Fruit fly (Drosophila melanogaster) whole organism, embryonic: ENCODE results near the gene Tomosyn.

Experiments
- ATbp ChIP-seq: fragments of 200-800 bp; sonication (Bioruptor generic); optimal IDR thresholded peaks from 2 replicates; lab custom pipeline; 2017; ENCODE audit warnings: missing biosample characterization, mild to moderate bottlenecking, missing genetic modification characterization, missing genetic modification reagents
- Adf1 ChIP-seq: fragments of 200-800 bp; sonication (Bioruptor generic); IDR thresholded peaks from 2 replicates; pipeline ENCODE4 v1.3.6; 2022; ENCODE audit warnings: missing biosample characterization, missing genetic modification characterization
- Atf3 ChIP-seq: fragments of 200-800 bp; sonication (Bioruptor generic); optimal IDR thresholded peaks from 3 replicates; lab custom pipeline; 2016; ENCODE audit warnings: missing biosample characterization, missing genetic modification characterization
- Awh ChIP-seq: fragments of 200-800 bp; sonication (Bioruptor generic); IDR thresholded peaks from 2 replicates; pipeline ENCODE4, ENCODE4 v1.3.6; 2022; ENCODE audit warnings: missing biosample characterization, missing genetic modification characterization
- Blimp-1 ChIP-seq: fragments of 200-800 bp; sonication (Bioruptor generic); optimal IDR thresholded peaks from 3 replicates; lab custom pipeline; 2018; ENCODE audit warnings: missing biosample characterization, missing genetic modification characterization, mild to moderate bottlenecking, moderate library complexity, missing genetic modification reagents
- CG10543 ChIP-seq: fragments of 200-800 bp; sonication (Bioruptor generic); optimal IDR thresholded peaks from 3 replicates; lab custom pipeline; 2017; ENCODE audit warnings: missing biosample characterization, mild to moderate bottlenecking, missing genetic modification characterization, moderate library complexity
- CG10565 ChIP-seq: fragments of 200-800 bp; sonication (Bioruptor generic); optimal IDR thresholded peaks from 3 replicates; lab custom pipeline; 2016; ENCODE audit warnings: missing biosample characterization, mild to moderate bottlenecking, missing genetic modification characterization
- CG10979 ChIP-seq: fragments of 200-800 bp; sonication (Bioruptor generic); optimal IDR thresholded peaks from 2 replicates; lab custom pipeline; 2018; ENCODE audit warnings: missing biosample characterization, mild to moderate bottlenecking, missing genetic modification characterization, moderate library complexity
- CG11695 ChIP-seq: fragments of 200-800 bp; sonication (Bioruptor generic); IDR thresholded peaks from 3 replicates; pipeline ENCODE4 v1.3.6; 2022; ENCODE audit warnings: missing biosample characterization, missing genetic modification characterization
- CG12236 ChIP-seq: fragments of 200-800 bp; sonication (Bioruptor generic); optimal IDR thresholded peaks from 2 replicates; lab custom pipeline; 2016; ENCODE audit warnings: missing biosample characterization, missing genetic modification characterization
- CG12299 ChIP-seq: fragments of 200-800 bp; sonication (Bioruptor generic); optimal IDR thresholded peaks from 2 replicates; lab custom pipeline; 2018; ENCODE audit warnings: missing biosample characterization, mild to moderate bottlenecking, missing genetic modification characterization
- CG1233 ChIP-seq: fragments of 200-800 bp; sonication (Bioruptor generic); optimal IDR thresholded peaks from 4 replicates; lab custom pipeline; 2018; ENCODE audit warnings: missing biosample characterization, mild to moderate bottlenecking, missing genetic modification characterization
- CG13123 ChIP-seq: fragments of 200-800 bp; sonication (Bioruptor generic); optimal IDR thresholded peaks from 2 replicates; lab custom pipeline; 2016; ENCODE audit warnings: missing biosample characterization, missing genetic modification characterization
- CG2875 ChIP-seq: fragments of 200-800 bp; sonication (Bioruptor generic); optimal IDR thresholded peaks from 2 replicates; lab custom pipeline; 2017; ENCODE audit warnings: missing biosample characterization, mild to moderate bottlenecking, missing genetic modification characterization, missing genetic modification reagents
- CG3281 ChIP-seq: fragments of 200-800 bp; sonication (Bioruptor generic); optimal IDR thresholded peaks from 3 replicates; lab custom pipeline; 2017; ENCODE audit warnings: missing biosample characterization, mild to moderate bottlenecking, missing genetic modification characterization
- CG3726 ChIP-seq: fragments of 200-800 bp; sonication (Bioruptor generic); IDR thresholded peaks from 3 replicates; pipeline ENCODE4, ENCODE4 v1.3.6; 2022; ENCODE audit warnings: missing biosample characterization, missing genetic modification characterization
- CG3847 ChIP-seq: fragments of 200-800 bp; sonication (Bioruptor generic); IDR thresholded peaks from 2 replicates; pipeline ENCODE4 v1.3.6; 2022; ENCODE audit warnings: missing biosample characterization, missing genetic modification characterization
- CG4820 ChIP-seq: fragments of 200-800 bp; sonication (Bioruptor generic); optimal IDR thresholded peaks from 3 replicates; lab custom pipeline; 2016; ENCODE audit warnings: missing biosample characterization, missing genetic modification characterization
- CG5953 ChIP-seq: fragments of 200-800 bp; sonication (Bioruptor generic); IDR thresholded peaks from 2 replicates; pipeline ENCODE4 v1.3.6; 2022; ENCODE audit warnings: missing biosample characterization, missing genetic modification characterization
- CG6683 ChIP-seq: fragments of 200-800 bp; sonication (Bioruptor generic); optimal IDR thresholded peaks from 2 replicates; lab custom pipeline; 2017; ENCODE audit warnings: missing biosample characterization, mild to moderate bottlenecking, missing genetic modification characterization, missing genetic modification reagents
- CG7357 ChIP-seq: fragments of 200-800 bp; sonication (Bioruptor generic); IDR thresholded peaks from 3 replicates; pipeline ENCODE4 v1.3.6; 2022; ENCODE audit warnings: missing biosample characterization, missing genetic modification characterization
- CG7556 ChIP-seq: fragments of 200-800 bp; sonication (Bioruptor generic); optimal IDR thresholded peaks from 2 replicates; lab custom pipeline; 2017; ENCODE audit warnings: missing biosample characterization, mild to moderate bottlenecking, missing genetic modification characterization
- CG7987 ChIP-seq: fragments of 200-800 bp; sonication (Bioruptor generic); optimal IDR thresholded peaks from 2 replicates; lab custom pipeline; 2018; ENCODE audit warnings: missing biosample characterization, mild to moderate bottlenecking, missing genetic modification characterization, moderate library complexity
- CG9215 ChIP-seq: fragments of 200-800 bp; sonication (Bioruptor generic); IDR thresholded peaks from 2 replicates; pipeline ENCODE4 v1.3.6; 2022; ENCODE audit warnings: missing biosample characterization, missing genetic modification characterization
- CG9437 ChIP-seq: fragments of 200-800 bp; sonication (Bioruptor generic); optimal IDR thresholded peaks from 2 replicates; lab custom pipeline; 2018; ENCODE audit warnings: missing biosample characterization, mild to moderate bottlenecking, missing genetic modification characterization
- CG9727 ChIP-seq: fragments of 200-800 bp; sonication (Bioruptor generic); optimal IDR thresholded peaks from 3 replicates; lab custom pipeline; 2017; ENCODE audit warnings: missing biosample characterization, mild to moderate bottlenecking, missing genetic modification characterization
- CG9932 ChIP-seq: fragments of 200-800 bp; sonication (Bioruptor generic); IDR thresholded peaks from 2 replicates; pipeline ENCODE4 v1.3.6; 2022; ENCODE audit warnings: missing biosample characterization, missing genetic modification characterization
- Ets65A ChIP-seq: fragments of 200-800 bp; sonication (Bioruptor generic); peaks from one replicate; lab custom pipeline; 2016; ENCODE audit warnings: missing biosample characterization, missing genetic modification characterization
- HHEX ChIP-seq: fragments of 200-800 bp; sonication (Bioruptor generic); optimal IDR thresholded peaks from 3 replicates; lab custom pipeline; 2017; ENCODE audit warnings: missing biosample characterization, mild to moderate bottlenecking, missing genetic modification characterization, missing genetic modification reagents
- Kr ChIP-seq: fragments of 200-800 bp; sonication (Bioruptor generic); optimal IDR thresholded peaks from 2 replicates; lab custom pipeline; 2017; ENCODE audit warnings: missing biosample characterization, mild to moderate bottlenecking, missing genetic modification characterization
- MBD-R2 ChIP-seq: fragments of 200-800 bp; sonication (Bioruptor generic); IDR thresholded peaks from 2 replicates; pipeline ENCODE4 v1.3.6; 2022; ENCODE audit warnings: missing biosample characterization, missing genetic modification characterization
- Myb ChIP-seq: fragments of 200-800 bp; sonication (Bioruptor generic); optimal IDR thresholded peaks from 2 replicates; lab custom pipeline; 2016; ENCODE audit warnings: missing biosample characterization, missing genetic modification characterization
- NC2α ChIP-seq: fragments of 200-800 bp; sonication (Bioruptor generic); optimal IDR thresholded peaks from 2 replicates; lab custom pipeline; 2016; ENCODE audit warnings: missing biosample characterization, missing genetic modification characterization
- Nf-YB ChIP-seq: fragments of 200-800 bp; sonication (Bioruptor generic); optimal IDR thresholded peaks from 3 replicates; lab custom pipeline; 2019; ENCODE audit warnings: missing biosample characterization, mild to moderate bottlenecking, missing genetic modification characterization, moderate library complexity
- Sox102F ChIP-seq: fragments of 200-800 bp; sonication (Bioruptor generic); optimal IDR thresholded peaks from 2 replicates; lab custom pipeline; 2018; ENCODE audit warnings: missing biosample characterization, mild to moderate bottlenecking, missing genetic modification characterization, moderate library complexity
- Spps ChIP-seq: fragments of 200-800 bp; sonication (Bioruptor generic); optimal IDR thresholded peaks from 2 replicates; lab custom pipeline; 2018; ENCODE audit warnings: missing biosample characterization, mild to moderate bottlenecking, missing genetic modification characterization
- bcd ChIP-seq: fragments of 200-800 bp; sonication (Bioruptor generic); optimal IDR thresholded peaks from 2 replicates; lab custom pipeline; 2017; ENCODE audit warnings: missing biosample characterization, mild to moderate bottlenecking, missing genetic modification characterization
- chif ChIP-seq, 2 experiments: fragments of 200-800 bp; sonication (Bioruptor generic); optimal IDR thresholded peaks; 3 replicates each; lab custom pipeline; 2016; ENCODE audit warnings: missing biosample characterization in 2 of 2, missing genetic modification characterization in 2 of 2
- corto ChIP-seq: fragments of 200-800 bp; sonication (Bioruptor generic); optimal IDR thresholded peaks from 2 replicates; lab custom pipeline; 2016; ENCODE audit warnings: missing biosample characterization, mild to moderate bottlenecking, missing genetic modification characterization, moderate library complexity
- esg ChIP-seq: fragments of 200-800 bp; sonication (Bioruptor generic); conservative IDR thresholded peaks from 2 replicates; pipeline ENCODE4 v1.3.6; 2022; ENCODE audit warnings: missing biosample characterization, missing genetic modification characterization
- fd102C ChIP-seq: fragments of 200-800 bp; sonication (Bioruptor generic); optimal IDR thresholded peaks from 2 replicates; lab custom pipeline; 2018; ENCODE audit warnings: missing biosample characterization, mild to moderate bottlenecking, missing genetic modification characterization, moderate library complexity
- gce ChIP-seq: fragments of 200-800 bp; sonication (Bioruptor generic); IDR thresholded peaks from 3 replicates; pipeline ENCODE4 v1.3.6; 2022; ENCODE audit warnings: missing biosample characterization, missing genetic modification characterization
- gsb-n ChIP-seq: fragments of 200-800 bp; sonication (Bioruptor generic); optimal IDR thresholded peaks from 3 replicates; lab custom pipeline; 2018; ENCODE audit warnings: missing biosample characterization, mild to moderate bottlenecking, missing genetic modification characterization
- kah ChIP-seq: fragments of 200-800 bp; sonication (Bioruptor generic); optimal IDR thresholded peaks from 2 replicates; lab custom pipeline; 2018; ENCODE audit warnings: missing biosample characterization, mild to moderate bottlenecking, missing genetic modification characterization
- mirr ChIP-seq: fragments of 200-800 bp; sonication (Bioruptor generic); optimal IDR thresholded peaks from 3 replicates; lab custom pipeline; 2018; ENCODE audit warnings: missing biosample characterization, mild to moderate bottlenecking, missing genetic modification characterization
- mld ChIP-seq: fragments of 200-800 bp; sonication (Bioruptor generic); IDR thresholded peaks from 3 replicates; pipeline ENCODE4 v1.3.6; 2022; ENCODE audit warnings: missing biosample characterization, missing genetic modification characterization; ENCODE audit not compliant: partially characterized antibody
- pnt ChIP-seq: fragments of 200-800 bp; sonication (Bioruptor generic); optimal IDR thresholded peaks from 3 replicates; lab custom pipeline; 2016; ENCODE audit warnings: missing biosample characterization, missing genetic modification characterization
- row ChIP-seq: fragments of 200-800 bp; sonication (Bioruptor generic); IDR thresholded peaks from 3 replicates; pipeline ENCODE4 v1.3.6; 2022; ENCODE audit warnings: missing biosample characterization, missing genetic modification characterization
- sd ChIP-seq: fragments of 200-800 bp; sonication (Bioruptor generic); optimal IDR thresholded peaks from 3 replicates; lab custom pipeline; 2018; ENCODE audit warnings: missing biosample characterization, mild to moderate bottlenecking, missing genetic modification characterization, moderate library complexity
- tgo ChIP-seq: fragments of 200-800 bp; sonication (Bioruptor generic); IDR thresholded peaks from 3 replicates; pipeline ENCODE4 v1.3.6; 2022; ENCODE audit warnings: missing biosample characterization, missing genetic modification characterization

The Tomosyn gene

DNA sequence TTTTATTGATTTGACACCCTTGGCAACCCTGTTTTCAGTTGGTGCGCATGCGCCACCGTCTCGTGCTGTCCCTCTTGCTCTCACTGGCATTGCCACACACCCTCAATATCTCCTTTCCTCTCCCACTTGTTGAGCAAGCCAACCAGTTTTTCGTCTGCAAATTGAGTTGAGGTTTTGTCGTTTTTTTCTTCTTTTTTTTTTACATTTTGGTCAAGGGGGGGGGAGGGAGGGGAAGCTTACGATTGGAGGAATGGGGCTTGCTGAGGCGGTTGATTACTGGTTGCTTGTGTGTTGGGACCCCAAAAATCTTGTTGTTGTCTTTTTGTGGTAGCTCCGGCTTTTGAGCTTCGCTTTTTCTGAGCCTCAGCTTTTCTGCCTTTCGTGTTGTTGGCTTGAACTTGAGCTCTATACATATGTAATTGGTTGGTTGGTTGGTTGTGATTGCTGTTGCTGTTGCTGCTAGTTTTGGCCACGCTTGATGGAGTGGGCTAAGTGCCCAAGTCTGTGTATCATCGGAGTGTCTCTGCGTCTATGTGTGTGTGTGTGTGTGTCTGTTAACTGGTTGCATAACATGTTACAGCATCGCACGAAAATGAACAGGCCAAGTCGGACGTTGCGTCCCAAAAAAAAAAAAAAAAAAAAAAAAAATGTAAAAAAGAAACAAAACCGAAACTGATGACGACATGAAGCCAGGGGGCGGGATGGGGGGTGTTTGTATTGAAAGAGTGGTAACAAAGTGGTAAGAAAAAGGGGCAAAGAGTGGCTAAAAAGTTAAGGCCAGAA lies 45.3 kb downstream of the Tomosyn start (continued):
- TF ChIP-seq ATbp (no peak), CG6683 (GFP tag; lab: Kevin White, UChicago) (no peak), CG7357 (GFP tag; lab: Robert Waterston, UW) (no peak), tgo (GFP tag; lab: Robert Waterston, UW) (no peak), CG3726 (GFP tag; lab: Robert Waterston, UW) (no peak), CG9932 (GFP tag; lab: Robert Waterston, UW) (no peak), gce (GFP tag; lab: Robert Waterston, UW) (no peak), CG4820 (GFP tag; lab: Kevin White, UChicago) (no peak), gsb-n (no peak), CG12236 (GFP tag; lab: Kevin White, UChicago) (no peak), fd102C (GFP tag; lab: Kevin White, UChicago) (no peak), Spps (tag; lab: Kevin White, UChicago) (no peak), Myb (no peak), HHEX (no peak), MBD-R2 (no peak), mld (GFP tag; lab: Robert Waterston, UW) (no peak), Sox102F (GFP tag; lab: Kevin White, UChicago) (no peak), CG5953 (GFP tag; lab: Robert Waterston, UW) (no peak), sd (tag; lab: Kevin White, UChicago) (peak; percentile 15), CG13123 (GFP tag; lab: Kevin White, UChicago) (no peak), CG11695 (GFP tag; lab: Robert Waterston, UW) (no peak), Kr (GFP tag; lab: Kevin White, UChicago) (no peak), pnt (GFP tag; lab: Kevin White, UChicago) (no peak), CG1233 (GFP tag; lab: Kevin White, UChicago) (no peak), Awh (no peak), CG9727 (GFP tag; lab: Kevin White, UChicago) (no peak), Ets65A (GFP tag; lab: Kevin White, UChicago) (no peak), corto (GFP tag; lab: Kevin White, UChicago) (peak; percentile 1), CG9437 (GFP tag; lab: Kevin White, UChicago) (no peak), kah (GFP tag; lab: Kevin White, UChicago) (no peak), CG3281 (GFP tag; lab: Kevin White, UChicago) (no peak), CG3847 (GFP tag; lab: Robert Waterston, UW) (no peak), CG10979 (tag; lab: Kevin White, UChicago) (no peak), NC2α (GFP tag; lab: Kevin White, UChicago) (no peak), CG10543 (GFP tag; lab: Kevin White, UChicago) (peak; percentile 77), CG9215 (GFP tag; lab: Robert Waterston, UW) (no peak), CG7987 (GFP tag; lab: Kevin White, UChicago) (peak; percentile 17), CG12299 (tag; lab: Kevin White, UChicago) (no peak), esg (GFP tag; lab: Robert Waterston, UW) (no peak), row (peak; percentile 43; the same call in 2 of the 3 replicates), chif (GFP tag; optimal IDR thresholded peaks at IDR 0.05; lab: Kevin White, UChicago) (no peak), Adf1 (GFP tag; lab: Robert Waterston, UW) (no peak), Nf-YB (GFP tag; lab: Kevin White, UChicago) (peak; percentile 54), Atf3 (GFP tag; lab: Kevin White, UChicago) (no peak), CG7556 (no peak), CG10565 (GFP tag; lab: Kevin White, UChicago) (no peak), CG2875 (GFP tag; lab: Kevin White, UChicago) (no peak), mirr (GFP tag; lab: Kevin White, UChicago) (peak; percentile 48), bcd (GFP tag; lab: Kevin White, UChicago) (no peak), Blimp-1 (GFP tag; lab: Kevin White, UChicago) (peak; percentile 73)
